Worm (Caenorhabditis elegans): Measurements from ENCODE around the gene K08D9.10.

ce11 chrV:3278101-3278639 lies 47.5 kb downstream of the K08D9.10 start, which contains the start of gene fbxa-64:
- no peak for TF ChIP-seq ref-1 (GFP tag; conservative IDR thresholded peaks at IDR 0.05)
- no peak for TF ChIP-seq T22C8.4 (GFP tag; IDR thresholded peaks at IDR 0.05)
- TF ChIP-seq flt-1 (GFP tag; IDR thresholded peaks at IDR 0.05), result no peak
- no peak for TF ChIP-seq cog-1 (tag; optimal IDR thresholded peaks at IDR 0.05)
- no peak for TF ChIP-seq med-1 (GFP tag; optimal IDR thresholded peaks at IDR 0.05; ENCODE audit: insufficient read depth)
- no peak for TF ChIP-seq klf-2 (GFP tag; conservative IDR thresholded peaks at IDR 0.05)
- TF ChIP-seq ztf-29 (GFP tag; IDR thresholded peaks at IDR 0.05), result no peak
- no peak for TF ChIP-seq ztf-23 (GFP tag; IDR thresholded peaks at IDR 0.05)
- TF ChIP-seq tab-1 (GFP tag; IDR thresholded peaks at IDR 0.05), result no peak

Measured in whole organism, midembryonic.